Fruit fly (Drosophila melanogaster): ENCODE results near the gene pot.

DNA sequence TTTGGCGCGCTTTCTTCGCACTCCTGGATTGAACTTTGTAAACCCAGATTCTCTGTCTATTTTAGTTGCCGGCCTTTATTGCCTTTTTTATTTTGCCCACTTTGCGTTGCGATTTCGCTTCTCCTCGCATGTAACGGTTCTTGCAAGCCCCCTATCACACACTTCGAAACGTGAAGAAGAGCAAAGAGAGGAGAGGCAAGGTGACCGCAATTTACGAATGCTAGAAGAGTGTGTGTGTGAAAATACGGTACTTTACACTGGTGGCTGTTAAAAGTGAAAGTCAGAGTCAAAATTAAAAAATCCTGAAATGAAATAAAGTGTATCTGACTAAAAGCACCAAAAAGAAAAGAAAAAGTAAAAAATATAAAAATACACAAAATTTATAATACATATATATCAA, 22.9 kb downstream of the pot start:
- TF ChIP-seq CG4318 (GFP tag; optimal IDR thresholded peaks at IDR 0.05) (no peak), svp (GFP tag) (no peak), dsx (GFP tag; optimal IDR thresholded peaks at IDR 0.05; ENCODE audit: poor library complexity, severe bottlenecking) (no peak), CG7368 (GFP tag; optimal IDR thresholded peaks at IDR 0.05) (no peak), salr (GFP tag; optimal IDR thresholded peaks at IDR 0.05) (no peak), CG15336 (GFP tag; IDR thresholded peaks at IDR 0.05) (no peak), Blimp-1 (GFP tag; optimal IDR thresholded peaks at IDR 0.05) (no peak), Ets21C (GFP tag; optimal IDR thresholded peaks at IDR 0.05) (no peak)
